Fruit fly (Drosophila melanogaster) whole organism, embryonic: ENCODE data around the gene ZIPIC.
A peak's percentile ranks its signal among the peaks of the same experiment; 100 is the strongest.

Experiments
- BtbVII ChIP-seq: fragments of 200-800 bp; sonication (Bioruptor generic); optimal IDR thresholded peaks from 3 replicates; lab custom pipeline; 2017; ENCODE audit warnings: missing biosample characterization, mild to moderate bottlenecking, missing genetic modification characterization
- CG10462 ChIP-seq: fragments of 200-800 bp; sonication (Bioruptor generic); optimal IDR thresholded peaks from 2 replicates; lab custom pipeline; 2016; ENCODE audit warnings: missing biosample characterization, missing genetic modification characterization
- CG11696 ChIP-seq: fragments of 200-800 bp; sonication (Bioruptor generic); IDR thresholded peaks from 2 replicates; pipeline ENCODE4 v1.3.6; 2022; ENCODE audit warnings: missing biosample characterization, missing genetic modification characterization
- CG13624 ChIP-seq: fragments of 200-800 bp; sonication (Bioruptor generic); optimal IDR thresholded peaks from 2 replicates; lab custom pipeline; 2016; ENCODE audit warnings: missing biosample characterization, missing genetic modification characterization
- CG14667 ChIP-seq: fragments of 200-800 bp; sonication (Bioruptor generic); IDR thresholded peaks from 2 replicates; pipeline ENCODE4 v1.3.6; 2022; ENCODE audit warnings: missing biosample characterization, missing genetic modification characterization
- CG1647 ChIP-seq: fragments of 200-800 bp; sonication (Bioruptor generic); optimal IDR thresholded peaks from 3 replicates; lab custom pipeline; 2016; ENCODE audit warnings: missing biosample characterization, missing genetic modification characterization
- CG17328 ChIP-seq: fragments of 200-800 bp; sonication (Bioruptor generic); IDR thresholded peaks from 2 replicates; pipeline ENCODE4 v1.3.6; 2022; ENCODE audit warnings: missing biosample characterization, missing genetic modification characterization
- CG17612 ChIP-seq: fragments of 200-800 bp; sonication (Bioruptor generic); IDR thresholded peaks from 2 replicates; pipeline ENCODE4 v1.3.6; 2022; ENCODE audit warnings: missing biosample characterization, missing genetic modification characterization
- CG17829 ChIP-seq: fragments of 200-800 bp; optimal IDR thresholded peaks from 2 replicates; lab custom pipeline; 2019; ENCODE audit warnings: missing biosample characterization, mild to moderate bottlenecking, missing genetic modification characterization, moderate library complexity
- CG30403 ChIP-seq: fragments of 200-800 bp; sonication (Bioruptor generic); optimal IDR thresholded peaks from 3 replicates; lab custom pipeline; 2016; ENCODE audit warnings: missing biosample characterization, missing genetic modification characterization
- CG31388 ChIP-seq: fragments of 200-800 bp; sonication (Bioruptor generic); optimal IDR thresholded peaks from 2 replicates; lab custom pipeline; 2016; ENCODE audit warnings: missing biosample characterization, missing genetic modification characterization
- CG31441 ChIP-seq: fragments of 200-800 bp; sonication (Bioruptor generic); IDR thresholded peaks from 2 replicates; pipeline ENCODE4 v1.3.6; 2022; ENCODE audit warnings: missing biosample characterization, missing genetic modification characterization
- CG33557 ChIP-seq: fragments of 200-800 bp; sonication (Bioruptor generic); optimal IDR thresholded peaks from 2 replicates; lab custom pipeline; 2019; ENCODE audit warnings: missing biosample characterization, mild to moderate bottlenecking, missing genetic modification characterization, moderate library complexity
- CG34376 ChIP-seq: fragments of 200-800 bp; sonication (Bioruptor generic); optimal IDR thresholded peaks from 2 replicates; lab custom pipeline; 2018; ENCODE audit warnings: missing biosample characterization, mild to moderate bottlenecking, missing genetic modification characterization
- CG4617 ChIP-seq: fragments of 200-800 bp; sonication (Bioruptor generic); optimal IDR thresholded peaks from 3 replicates; lab custom pipeline; 2016; ENCODE audit warnings: missing biosample characterization, missing genetic modification characterization, borderline replicate concordance
- CG4820 ChIP-seq: fragments of 200-800 bp; sonication (Bioruptor generic); optimal IDR thresholded peaks from 3 replicates; lab custom pipeline; 2016; ENCODE audit warnings: missing biosample characterization, missing genetic modification characterization
- CG5245 ChIP-seq: fragments of 200-800 bp; sonication (Bioruptor generic); optimal IDR thresholded peaks from 3 replicates; lab custom pipeline; 2016; ENCODE audit warnings: missing biosample characterization, missing genetic modification characterization
- CG6689 ChIP-seq: fragments of 200-800 bp; sonication (Bioruptor generic); IDR thresholded peaks from 2 replicates; pipeline ENCODE4 v1.3.6; 2022; ENCODE audit warnings: missing biosample characterization, missing genetic modification characterization
- CG7271 ChIP-seq: fragments of 200-800 bp; sonication (Bioruptor generic); optimal IDR thresholded peaks from 2 replicates; lab custom pipeline; 2018; ENCODE audit warnings: missing biosample characterization, mild to moderate bottlenecking, missing genetic modification characterization, moderate library complexity
- CG7987 ChIP-seq: fragments of 200-800 bp; sonication (Bioruptor generic); optimal IDR thresholded peaks from 2 replicates; lab custom pipeline; 2018; ENCODE audit warnings: missing biosample characterization, mild to moderate bottlenecking, missing genetic modification characterization, moderate library complexity
- Dip2 ChIP-seq: fragments of 200-800 bp; sonication (Bioruptor generic); IDR thresholded peaks from 2 replicates; pipeline ENCODE4 v1.3.6; 2022; ENCODE audit warnings: missing biosample characterization, missing genetic modification characterization
- ERR ChIP-seq: fragments of 200-800 bp; sonication (Bioruptor generic); optimal IDR thresholded peaks from 2 replicates; lab custom pipeline; 2016; ENCODE audit warnings: missing biosample characterization, missing genetic modification characterization
- Fer1 ChIP-seq: fragments of 200-800 bp; sonication (Bioruptor generic); optimal IDR thresholded peaks from 2 replicates; lab custom pipeline; 2017; ENCODE audit warnings: missing biosample characterization, mild to moderate bottlenecking, missing genetic modification characterization
- Gsc ChIP-seq: fragments of 200-800 bp; sonication (Bioruptor generic); IDR thresholded peaks from 2 replicates; pipeline ENCODE4 v1.3.6; 2022; ENCODE audit warnings: missing biosample characterization, missing genetic modification characterization
- Hr78 ChIP-seq, 2 experiments: fragments of 200-800 bp in 1 of 2; fragments of >200 bp in 1 of 2; sonication (Bioruptor generic) in 1 of 2; optimal IDR thresholded peaks; 2 replicates each; lab custom pipeline; 2017 to 2019; ENCODE audit warnings: missing biosample characterization in 2 of 2, missing genetic modification characterization in 2 of 2, mild to moderate bottlenecking in 1 of 2, moderate library complexity in 1 of 2
- Lim3 ChIP-seq: fragments of 200-800 bp; sonication (Bioruptor generic); IDR thresholded peaks from 2 replicates; pipeline ENCODE4 v1.3.6; 2022; ENCODE audit warnings: missing biosample characterization, missing genetic modification characterization
- MTF-1 ChIP-seq: fragments of 200-800 bp; sonication (Bioruptor generic); optimal IDR thresholded peaks from 2 replicates; lab custom pipeline; 2018; ENCODE audit warnings: missing biosample characterization, mild to moderate bottlenecking, missing genetic modification characterization, borderline replicate concordance
- Nf-YA ChIP-seq: fragments of 200-800 bp; sonication (Bioruptor generic); IDR thresholded peaks from 2 replicates; pipeline ENCODE4 v1.3.6; 2022; ENCODE audit warnings: missing biosample characterization, missing genetic modification characterization
- Nf-YC ChIP-seq: fragments of 200-800 bp; optimal IDR thresholded peaks from 3 replicates; lab custom pipeline; 2019; ENCODE audit warnings: missing biosample characterization, mild to moderate bottlenecking, missing genetic modification characterization, moderate library complexity
- NfI ChIP-seq: fragments of 200-800 bp; sonication (Bioruptor generic); optimal IDR thresholded peaks from 3 replicates; lab custom pipeline; 2018; ENCODE audit warnings: missing biosample characterization, mild to moderate bottlenecking, missing genetic modification characterization, moderate library complexity
- PHDP ChIP-seq: fragments of 200-800 bp; sonication (Bioruptor generic); optimal IDR thresholded peaks from 3 replicates; lab custom pipeline; 2018; ENCODE audit warnings: missing biosample characterization, mild to moderate bottlenecking, missing genetic modification characterization, moderate library complexity
- Sox102F ChIP-seq: fragments of 200-800 bp; sonication (Bioruptor generic); optimal IDR thresholded peaks from 2 replicates; lab custom pipeline; 2018; ENCODE audit warnings: missing biosample characterization, mild to moderate bottlenecking, missing genetic modification characterization, moderate library complexity
- Xrp1 ChIP-seq: fragments of 200-800 bp; sonication (Bioruptor generic); IDR thresholded peaks from 2 replicates; pipeline ENCODE4 v1.3.6; 2022; ENCODE audit warnings: missing biosample characterization, missing genetic modification characterization
- cad ChIP-seq: fragments of >200 bp; optimal IDR thresholded peaks from 2 replicates; lab custom pipeline; 2017; ENCODE audit warnings: missing biosample characterization, missing genetic modification characterization
- chinmo ChIP-seq: fragments of 200-800 bp; sonication (Bioruptor generic); IDR thresholded peaks from 4 replicates; pipeline ENCODE4 v1.3.6; 2022; ENCODE audit warnings: missing biosample characterization, missing genetic modification characterization; ENCODE audit not compliant: partially characterized antibody
- ci ChIP-seq: fragments of 200-800 bp; sonication (Bioruptor generic); IDR thresholded peaks from 3 replicates; pipeline ENCODE4 v1.3.6; 2022; ENCODE audit warnings: missing biosample characterization, missing genetic modification characterization
- da ChIP-seq: fragments of 200-800 bp; sonication (Bioruptor generic); optimal IDR thresholded peaks from 2 replicates; lab custom pipeline; 2016; ENCODE audit warnings: missing biosample characterization, missing genetic modification characterization
- disco-r ChIP-seq: fragments of 200-800 bp; sonication (Bioruptor generic); optimal IDR thresholded peaks from 2 replicates; lab custom pipeline; 2016; ENCODE audit warnings: missing biosample characterization, missing genetic modification characterization
- dm ChIP-seq: fragments of 200-800 bp; sonication (Bioruptor generic); optimal IDR thresholded peaks from 3 replicates; lab custom pipeline; 2016; ENCODE audit warnings: missing biosample characterization, missing genetic modification characterization
- en ChIP-seq: fragments of 200-800 bp; sonication (Bioruptor generic); optimal IDR thresholded peaks from 2 replicates; lab custom pipeline; 2016; ENCODE audit warnings: missing biosample characterization, missing genetic modification characterization
- ftz-f1 ChIP-seq: fragments of 200-800 bp; sonication (Bioruptor generic); optimal IDR thresholded peaks from 2 replicates; lab custom pipeline; 2016; ENCODE audit warnings: missing biosample characterization, missing genetic modification characterization
- gem ChIP-seq: fragments of 200-800 bp; sonication (Bioruptor generic); optimal IDR thresholded peaks from 2 replicates; lab custom pipeline; 2019; ENCODE audit warnings: missing biosample characterization, mild to moderate bottlenecking, missing genetic modification characterization, moderate library complexity
- lab ChIP-seq: fragments of 200-800 bp; sonication (Bioruptor generic); optimal IDR thresholded peaks from 3 replicates; lab custom pipeline; 2017; ENCODE audit warnings: missing biosample characterization, missing genetic modification characterization, mild to moderate bottlenecking, moderate library complexity, missing genetic modification reagents
- nmo ChIP-seq: fragments of 200-800 bp; sonication (Bioruptor generic); optimal IDR thresholded peaks from 2 replicates; lab custom pipeline; 2018; ENCODE audit warnings: missing biosample characterization, mild to moderate bottlenecking, missing genetic modification characterization, moderate library complexity
- pfk ChIP-seq: fragments of 200-800 bp; sonication (Bioruptor generic); optimal IDR thresholded peaks from 2 replicates; lab custom pipeline; 2018; ENCODE audit warnings: missing biosample characterization, mild to moderate bottlenecking, missing genetic modification characterization, moderate library complexity
- pho ChIP-seq: fragments of 200-800 bp; sonication (Bioruptor generic); optimal IDR thresholded peaks from 2 replicates; lab custom pipeline; 2016; ENCODE audit warnings: missing biosample characterization, missing genetic modification characterization
- phol ChIP-seq: fragments of 200-800 bp; sonication (Bioruptor generic); optimal IDR thresholded peaks from 3 replicates; lab custom pipeline; 2018; ENCODE audit warnings: missing biosample characterization, mild to moderate bottlenecking, missing genetic modification characterization, moderate library complexity
- scrt ChIP-seq: fragments of 200-800 bp; sonication (Bioruptor generic); optimal IDR thresholded peaks from 2 replicates; lab custom pipeline; 2018; ENCODE audit warnings: missing biosample characterization, mild to moderate bottlenecking, missing genetic modification characterization, moderate library complexity
- tap ChIP-seq: fragments of 200-800 bp; optimal IDR thresholded peaks from 3 replicates; lab custom pipeline; 2019; ENCODE audit warnings: missing biosample characterization, mild to moderate bottlenecking, missing genetic modification characterization, moderate library complexity
- usp ChIP-seq: fragments of >200 bp; optimal IDR thresholded peaks from 2 replicates; lab custom pipeline; 2017; ENCODE audit warnings: missing biosample characterization, missing genetic modification characterization
- zfh2 ChIP-seq: fragments of 200-800 bp; sonication (Bioruptor generic); optimal IDR thresholded peaks from 2 replicates; lab custom pipeline; 2016; ENCODE audit warnings: missing biosample characterization, missing genetic modification characterization

The ZIPIC gene

dm6 chr3R:30014977-30015514 lies 21.6 kb downstream of the ZIPIC start, which contains the start of gene CG7920 (continued):
- TF ChIP-seq Dip2 (no peak), pho (peak; percentile 46), ci (GFP tag; lab: Robert Waterston, UW) (peak; percentile 48; the same call in 2 of the 3 replicates), CG33557 (GFP tag; lab: Kevin White, UChicago) (no peak), tap (tag; lab: Kevin White, UChicago) (peak; percentile 11), Sox102F (no peak), gem (tag; lab: Kevin White, UChicago) (no peak), NfI (peak; percentile 25), CG13624 (peak; percentile 79), BtbVII (GFP tag; lab: Kevin White, UChicago) (peak; percentile 48), Fer1 (GFP tag; lab: Kevin White, UChicago) (peak; percentile 71), ERR (GFP tag; lab: Kevin White, UChicago) (no peak), CG31388 (GFP tag; lab: Kevin White, UChicago) (no peak), dm (GFP tag; lab: Kevin White, UChicago) (peak; percentile 41), zfh2 (GFP tag; lab: Kevin White, UChicago) (peak; percentile 51), Nf-YA (no peak), CG31441 (GFP tag; lab: Robert Waterston, UW) (0 out of 2 replicates have a peak, but pooled peaks have one; percentile 8), CG6689 (GFP tag; lab: Robert Waterston, UW) (no peak), CG4820 (GFP tag; lab: Kevin White, UChicago) (no peak), en (GFP tag; lab: Kevin White, UChicago) (no peak), CG4617 (GFP tag; lab: Kevin White, UChicago) (no peak), ftz-f1 (no peak), CG11696 (no peak), CG17829 (tag; lab: Kevin White, UChicago) (peak; percentile 41), usp (GFP tag; lab: Kevin White, UChicago) (no peak), Nf-YC (peak; percentile 41), CG30403 (peak; percentile 22), MTF-1 (GFP tag; lab: Kevin White, UChicago) (no peak), Lim3 (GFP tag; lab: Robert Waterston, UW) (no peak), CG14667 (GFP tag; lab: Robert Waterston, UW) (no peak), Xrp1 (GFP tag; lab: Robert Waterston, UW) (no peak), CG5245 (no peak), da (no peak), Hr78 (GFP tag; optimal IDR thresholded peaks at IDR 0.05; lab: Kevin White, UChicago) (no peak), PHDP (tag; lab: Kevin White, UChicago) (peak; percentile 6), chinmo (GFP tag; lab: Robert Waterston, UW) (peak; percentile 76; the same call in 2 of the 4 replicates), CG7987 (GFP tag; lab: Kevin White, UChicago) (peak; percentile 0), CG1647 (no peak), phol (tag; lab: Kevin White, UChicago) (peak; percentile 56), CG17328 (GFP tag; lab: Robert Waterston, UW) (no peak), disco-r (no peak), lab (GFP tag; lab: Kevin White, UChicago) (peak; percentile 49), scrt (GFP tag; lab: Kevin White, UChicago) (peak; percentile 47), CG10462 (GFP tag; lab: Kevin White, UChicago) (no peak), pfk (GFP tag; lab: Kevin White, UChicago) (no peak), CG17612 (GFP tag; lab: Robert Waterston, UW) (no peak), Gsc (no peak), CG34376 (peak; percentile 77), nmo (GFP tag; lab: Kevin White, UChicago) (peak; percentile 1), CG7271 (no peak), cad (GFP tag; lab: Kevin White, UChicago) (no peak)
